Worm (Caenorhabditis elegans) whole organism, mixed stage, embryonic: ENCODE results near the gene R03D7.8.

ENCODE experiments used
- pha-4 ChIP-seq: fragments of 150-350 bp; optimal IDR thresholded peaks from 2 replicates; lab custom pipeline; 2018; ENCODE audit warnings: missing biosample characterization, missing genetic modification reagents, missing genetic modification characterization
- snpc-4 ChIP-seq: fragments of 150-350 bp; optimal IDR thresholded peaks from 2 replicates; lab custom pipeline; 2014; ENCODE audit warnings: missing biosample characterization, missing genetic modification characterization
- ztf-11 ChIP-seq: fragments of 150-350 bp; optimal IDR thresholded peaks from 2 replicates; lab custom pipeline; 2014; ENCODE audit warnings: missing biosample characterization, missing genetic modification characterization

ce11 chrII:10955114-10955513 lies 1.6 kb downstream of the R03D7.8 start:
- no peak for TF ChIP-seq ztf-11 (tag; lab: Kevin White, UChicago)
- TF ChIP-seq pha-4 (tag; lab: Kevin White, UChicago), result no peak
- TF ChIP-seq snpc-4 (tag; lab: Kevin White, UChicago), result no peak
